Fruit fly (Drosophila melanogaster): ENCODE data around the gene AdamTS-A.

Gene AdamTS-A

dm6 chr3R:15418824-15419530 lies 57.0 kb downstream of the AdamTS-A start (continued):
- TF ChIP-seq slou (GFP tag; optimal IDR thresholded peaks at IDR 0.05) (peak; percentile 54), Nf-YB (GFP tag; optimal IDR thresholded peaks at IDR 0.05) (peak; percentile 72), CG17568 (GFP tag; optimal IDR thresholded peaks at IDR 0.05) (no peak), Gsc (GFP tag; IDR thresholded peaks at IDR 0.05) (no peak), Atf6 (GFP tag; IDR thresholded peaks at IDR 0.05) (no peak; the same call in 1 of the 2 replicates), hth (optimal IDR thresholded peaks at IDR 0.05) (peak; percentile 70), bcd (GFP tag; optimal IDR thresholded peaks at IDR 0.05) (peak; percentile 69), pnt (GFP tag; optimal IDR thresholded peaks at IDR 0.05) (no peak), CG34224 (GFP tag; IDR thresholded peaks at IDR 0.05; ENCODE audit: partially characterized antibody) (no peak), vfl (GFP tag; optimal IDR thresholded peaks at IDR 0.05) (no peak), kah (GFP tag; optimal IDR thresholded peaks at IDR 0.05) (no peak), CG6854 (GFP tag; optimal IDR thresholded peaks at IDR 0.05) (peak; percentile 8), Bgb (GFP tag; IDR thresholded peaks at IDR 0.05; ENCODE audit: partially characterized antibody) (no peak), Atf3 (GFP tag; optimal IDR thresholded peaks at IDR 0.05) (no peak), aop (GFP tag; IDR thresholded peaks at IDR 0.05) (no peak), Ravus (GFP tag; IDR thresholded peaks at IDR 0.05) (no peak), CG12219 (GFP tag; optimal IDR thresholded peaks at IDR 0.05) (peak; percentile 29), CG7357 (GFP tag; IDR thresholded peaks at IDR 0.05) (no peak), CG4424 (GFP tag; optimal IDR thresholded peaks at IDR 0.05) (peak; percentile 75), Dad (GFP tag; optimal IDR thresholded peaks at IDR 0.05) (no peak), slbo (GFP tag; IDR thresholded peaks at IDR 0.05) (peak; percentile 39; the same call in 1 of the 2 replicates), so (GFP tag; IDR thresholded peaks at IDR 0.05) (no peak; the same call in 2 of the 3 replicates), CG4360 (GFP tag; IDR thresholded peaks at IDR 0.05) (peak; percentile 83), CG32772 (GFP tag; IDR thresholded peaks at IDR 0.05) (peak; percentile 42; the same call in 1 of the 2 replicates), Chrac-16 (GFP tag; optimal IDR thresholded peaks at IDR 0.05) (peak; percentile 66), CG6791 (GFP tag; IDR thresholded peaks at IDR 0.05; ENCODE audit: partially characterized antibody) (no peak), dati (GFP tag; IDR thresholded peaks at IDR 0.05) (no peak), CG12071 (GFP tag; optimal IDR thresholded peaks at IDR 0.05) (no peak), z (GFP tag; IDR thresholded peaks at IDR 0.05) (no peak), ERR (GFP tag; optimal IDR thresholded peaks at IDR 0.05) (no peak), trem (tag; optimal IDR thresholded peaks at IDR 0.05) (peak; percentile 49), ash1 (GFP tag; optimal IDR thresholded peaks at IDR 0.05) (no peak), CTCF (GFP tag; optimal IDR thresholded peaks at IDR 0.05) (no peak), B-H2 (GFP tag; optimal IDR thresholded peaks at IDR 0.05) (no peak), H15 (GFP tag; IDR thresholded peaks at IDR 0.05) (no peak), CG8765 (GFP tag; IDR thresholded peaks at IDR 0.05) (no peak), pan (optimal IDR thresholded peaks at IDR 0.05) (no peak), pan (GFP tag; optimal IDR thresholded peaks at IDR 0.05 in 1 of 2, IDR thresholded peaks at IDR 0.05 in 1 of 2) (peak in 1 of 2 experiments; percentile 34), CG6272 (GFP tag; IDR thresholded peaks at IDR 0.05) (no peak), Lim3 (GFP tag; IDR thresholded peaks at IDR 0.05) (no peak), Bteb2 (GFP tag; optimal IDR thresholded peaks at IDR 0.05) (peak; percentile 10), vnd (GFP tag; IDR thresholded peaks at IDR 0.05; ENCODE audit: partially characterized antibody) (no peak), Hmx (GFP tag; optimal IDR thresholded peaks at IDR 0.05) (peak; percentile 25), Hr39 (optimal IDR thresholded peaks at IDR 0.05) (no peak), CG33213 (GFP tag; optimal IDR thresholded peaks at IDR 0.05) (no peak), CG12769 (tag; optimal IDR thresholded peaks at IDR 0.05) (no peak), CG17361 (GFP tag; IDR thresholded peaks at IDR 0.05) (peak; percentile 94), CG8089 (GFP tag; optimal IDR thresholded peaks at IDR 0.05) (no peak), repo (GFP tag; optimal IDR thresholded peaks at IDR 0.05) (no peak), NFAT (GFP tag; IDR thresholded peaks at IDR 0.05) (no peak), D19A (tag; optimal IDR thresholded peaks at IDR 0.05) (peak; percentile 91), CG15011 (GFP tag; optimal IDR thresholded peaks at IDR 0.05) (peak; percentile 58), hb (GFP tag; IDR thresholded peaks at IDR 0.05; ENCODE audit: partially characterized antibody) (no peak)

Data from whole organism, embryonic.